Fruit fly (Drosophila melanogaster) S2 (cell line): ENCODE data around the gene TkR86C.

Experiments used
- CG8478 ChIP-seq: fragments of >200 bp; optimal IDR thresholded peaks from 2 replicates; lab custom pipeline; 2018
- CTCF ChIP-seq, 2 experiments: fragments of >200 bp; optimal IDR thresholded peaks; 2 replicates each; lab custom pipeline; 2018

The TkR86C gene

dm6 chr3R:10751061-10751460 is at the start of gene TkR86C:
Gene TkR86C (minus strand): TSS chr3R:10751228.
- TF ChIP-seq CG8478 (lab: Kevin White, UChicago) (no peak), CTCF (optimal IDR thresholded peaks at IDR 0.05; lab: Kevin White, UChicago) (no peak)

- TF ChIP-seq CG8478 (lab: Kevin White, UChicago) (no peak), CTCF (optimal IDR thresholded peaks at IDR 0.05; lab: Kevin White, UChicago) (no peak)
Measured at dm6 chr3R:10792604-10793003, 41.6 kb upstream of the TkR86C start, which contains the start of gene CG14687. Gene CG14687 (plus strand): TSS chr3R:10792904.

- TF ChIP-seq CG8478 (lab: Kevin White, UChicago) (no peak), CTCF (optimal IDR thresholded peaks at IDR 0.05; lab: Kevin White, UChicago) (no peak)
Measured at dm6 chr3R:10788186-10788585, 37.2 kb upstream of the TkR86C start, which contains the start of the genes Art1 and Mcm5. Gene Art1 (minus strand): TSS chr3R:10788226. Gene Mcm5 (plus strand): TSS chr3R:10788524.

dm6 chr3R:10784058-10784499 is 33.1 kb upstream of the TkR86C start, which contains the start of the genes mRpL37 and Rbp1:
Gene mRpL37 (minus strand): TSS chr3R:10784092.
Gene Rbp1 (plus strand): TSS chr3R:10784383.
- TF ChIP-seq CG8478 (lab: Kevin White, UChicago) = no peak
- no peak for TF ChIP-seq CTCF (optimal IDR thresholded peaks at IDR 0.05; lab: Kevin White, UChicago)

- TF ChIP-seq CG8478 (lab: Kevin White, UChicago) (no peak), CTCF (optimal IDR thresholded peaks at IDR 0.05; lab: Kevin White, UChicago) (no peak)
Measured at dm6 chr3R:10782167-10782566, 31.1 kb upstream of the TkR86C start, which contains the start of gene CG42633. Gene CG42633 (minus strand): TSS chr3R:10782267.

- TF ChIP-seq CTCF (optimal IDR thresholded peaks at IDR 0.05; lab: Kevin White, UChicago) = no peak
- no peak for TF ChIP-seq CG8478 (lab: Kevin White, UChicago)
Measured at dm6 chr3R:10780161-10780560, 29.1 kb upstream of the TkR86C start.

dm6 chr3R:10779269-10779668 is 28.2 kb upstream of the TkR86C start, which contains the start of gene Desi:
Gene Desi (plus strand): TSS chr3R:10779569.
- TF ChIP-seq CG8478 (lab: Kevin White, UChicago) = no peak
- no peak for TF ChIP-seq CTCF (optimal IDR thresholded peaks at IDR 0.05; lab: Kevin White, UChicago)

- no peak for TF ChIP-seq CG8478 (lab: Kevin White, UChicago)
Measured at dm6 chr3R:10778151-10778550, 27.1 kb upstream of the TkR86C start.

dm6 chr3R:10777274-10777673 is 26.2 kb upstream of the TkR86C start, which contains the start of the genes CG45076, CG45078 and fau:
Gene CG45076 (minus strand): TSS chr3R:10777374.
Gene CG45078 (minus strand): TSS chr3R:10777374.
Gene fau (minus strand): TSS chr3R:10777374.
- TF ChIP-seq CG8478 (lab: Kevin White, UChicago) (no peak), CTCF (optimal IDR thresholded peaks at IDR 0.05; lab: Kevin White, UChicago) (no peak)

- TF ChIP-seq CG8478 (lab: Kevin White, UChicago) (no peak), CTCF (optimal IDR thresholded peaks at IDR 0.05; lab: Kevin White, UChicago) (no peak)
Measured at dm6 chr3R:10776047-10776659, 25.1 kb upstream of the TkR86C start.

dm6 chr3R:10775246-10775645 is 24.2 kb upstream of the TkR86C start:
- TF ChIP-seq CTCF (optimal IDR thresholded peaks at IDR 0.05; lab: Kevin White, UChicago) (no peak), CG8478 (lab: Kevin White, UChicago) (no peak)

dm6 chr3R:10767526-10767925 is 16.5 kb upstream of the TkR86C start, which contains the start of gene TfIIFbeta:
Gene TfIIFbeta (minus strand): TSS chr3R:10767804.
- no peak for TF ChIP-seq CG8478 (lab: Kevin White, UChicago)

dm6 chr3R:10761980-10762379 is 11.0 kb upstream of the TkR86C start:
- TF ChIP-seq CTCF (optimal IDR thresholded peaks at IDR 0.05; lab: Kevin White, UChicago) = no peak
- no peak for TF ChIP-seq CG8478 (lab: Kevin White, UChicago)

dm6 chr3R:10760966-10761855 is 10.2 kb upstream of the TkR86C start, which contains the start of the genes MED7 and Cap-H2:
Gene MED7 (minus strand): TSS chr3R:10761032.
Gene Cap-H2 (plus strand): TSS chr3R:10761310.
- TF ChIP-seq CTCF (optimal IDR thresholded peaks at IDR 0.05; lab: Kevin White, UChicago) (no peak), CG8478 (lab: Kevin White, UChicago) (no peak)
